Worm (Caenorhabditis elegans): Measurements from ENCODE around the gene gon-4.

DNA sequence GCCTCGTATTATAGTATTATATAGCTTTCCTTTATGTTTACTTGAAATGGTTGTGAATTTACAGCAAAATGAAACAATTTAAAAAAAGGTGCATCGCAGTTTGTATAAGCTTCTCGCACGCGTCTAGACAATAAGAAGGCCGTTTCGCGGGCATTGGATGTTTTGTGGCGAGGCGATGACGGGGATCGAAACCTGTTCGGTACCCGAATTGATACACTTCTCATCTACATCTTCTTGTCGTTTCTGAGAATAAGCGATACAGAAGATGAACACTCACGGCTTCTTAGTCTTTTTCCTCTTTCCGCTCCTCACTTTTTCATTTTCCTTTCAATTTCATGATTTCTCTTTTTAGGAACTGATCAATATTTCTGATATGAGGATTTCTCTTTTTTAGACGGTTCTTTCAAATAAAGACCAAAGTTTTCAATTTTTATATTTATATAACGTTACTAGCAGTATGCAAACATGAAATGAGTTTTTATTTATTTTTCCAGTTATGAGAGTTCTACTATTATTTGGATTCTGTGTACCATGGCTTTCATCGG lies 48.1 kb downstream of the gon-4 start, which contains the start of gene F01G10.10:
- TF ChIP-seq him-1 (tag; optimal IDR thresholded peaks at IDR 0.05) = no peak
- TF ChIP-seq W03F9.2 (tag; optimal IDR thresholded peaks at IDR 0.05) = no peak
- TF ChIP-seq dao-5 (tag; optimal IDR thresholded peaks at IDR 0.05) = no peak

Measured in whole organism, L4/young adult.